Fruit fly (Drosophila melanogaster): Measurements from ENCODE around the gene CG9737.

CG9737 gene

dm6 chr3R:30275970-30276369 lies 32.9 kb upstream of the CG9737 start:
- no peak for TF ChIP-seq CG8478 (optimal IDR thresholded peaks at IDR 0.05)
- no peak for TF ChIP-seq CTCF (optimal IDR thresholded peaks at IDR 0.05)

- TF ChIP-seq CG8478 (optimal IDR thresholded peaks at IDR 0.05) = no peak
- no peak for TF ChIP-seq CTCF (optimal IDR thresholded peaks at IDR 0.05)
Measured at dm6 chr3R:30273898-30274297, 30.8 kb upstream of the CG9737 start.

dm6 chr3R:30272858-30273379 lies 29.8 kb upstream of the CG9737 start:
- TF ChIP-seq CG8478 (optimal IDR thresholded peaks at IDR 0.05) (no peak), CTCF (optimal IDR thresholded peaks at IDR 0.05) (no peak)

- TF ChIP-seq CTCF (optimal IDR thresholded peaks at IDR 0.05) (no peak), CG8478 (optimal IDR thresholded peaks at IDR 0.05) (no peak)
Measured at dm6 chr3R:30272176-30272857, 29.2 kb upstream of the CG9737 start.

dm6 chr3R:30271120-30271467 lies 28.0 kb upstream of the CG9737 start:
- TF ChIP-seq CTCF (optimal IDR thresholded peaks at IDR 0.05) (no peak), CG8478 (optimal IDR thresholded peaks at IDR 0.05) (no peak)

- TF ChIP-seq CTCF (optimal IDR thresholded peaks at IDR 0.05) (no peak), CG8478 (optimal IDR thresholded peaks at IDR 0.05) (no peak)
Measured at dm6 chr3R:30270318-30271119, 27.4 kb upstream of the CG9737 start.

- TF ChIP-seq CG8478 (optimal IDR thresholded peaks at IDR 0.05) (no peak), CTCF (optimal IDR thresholded peaks at IDR 0.05) (no peak)
Measured at dm6 chr3R:30268733-30269132, 25.6 kb upstream of the CG9737 start.

- no peak for TF ChIP-seq CG8478 (optimal IDR thresholded peaks at IDR 0.05)
- TF ChIP-seq CTCF (optimal IDR thresholded peaks at IDR 0.05) = no peak
Measured at dm6 chr3R:30265420-30265819, 22.3 kb upstream of the CG9737 start.

- no peak for TF ChIP-seq CG8478 (optimal IDR thresholded peaks at IDR 0.05)
- TF ChIP-seq CTCF (optimal IDR thresholded peaks at IDR 0.05) = no peak
Measured at dm6 chr3R:30264671-30265282, 21.7 kb upstream of the CG9737 start.

- TF ChIP-seq CTCF (optimal IDR thresholded peaks at IDR 0.05) = no peak
Measured at dm6 chr3R:30263708-30264107, 20.6 kb upstream of the CG9737 start.

dm6 chr3R:30261838-30262237 lies 18.7 kb upstream of the CG9737 start:
- TF ChIP-seq CG8478 (optimal IDR thresholded peaks at IDR 0.05) (no peak), CTCF (optimal IDR thresholded peaks at IDR 0.05) (no peak)

dm6 chr3R:30259561-30259960 lies 16.4 kb upstream of the CG9737 start:
- TF ChIP-seq CG8478 (optimal IDR thresholded peaks at IDR 0.05) (no peak), CTCF (optimal IDR thresholded peaks at IDR 0.05) (no peak)

dm6 chr3R:30258991-30259351 lies 15.9 kb upstream of the CG9737 start:
- no peak for TF ChIP-seq CTCF (optimal IDR thresholded peaks at IDR 0.05)
- no peak for TF ChIP-seq CG8478 (optimal IDR thresholded peaks at IDR 0.05)

dm6 chr3R:30258298-30258990 lies 15.3 kb upstream of the CG9737 start:
- TF ChIP-seq CG8478 (optimal IDR thresholded peaks at IDR 0.05) (no peak), CTCF (optimal IDR thresholded peaks at IDR 0.05) (no peak)

- TF ChIP-seq CG8478 (optimal IDR thresholded peaks at IDR 0.05) (no peak), CTCF (optimal IDR thresholded peaks at IDR 0.05) (no peak)
Measured at dm6 chr3R:30257588-30257987, 14.5 kb upstream of the CG9737 start.
